Fruit fly (Drosophila melanogaster) whole organism, embryonic: ENCODE data around the gene CG32706.

Experiments used
- CG11085 ChIP-seq: fragments of 200-800 bp; sonication (Bioruptor generic); IDR thresholded peaks from 2 replicates; pipeline ENCODE4 v1.3.6; 2022; ENCODE audit warnings: missing biosample characterization, missing genetic modification characterization
- CG11456 ChIP-seq: fragments of 200-800 bp; sonication (Bioruptor generic); IDR thresholded peaks from 3 replicates; pipeline ENCODE4 v1.3.6; 2022; ENCODE audit warnings: missing biosample characterization, missing genetic modification characterization
- CG11695 ChIP-seq: fragments of 200-800 bp; sonication (Bioruptor generic); IDR thresholded peaks from 3 replicates; pipeline ENCODE4 v1.3.6; 2022; ENCODE audit warnings: missing biosample characterization, missing genetic modification characterization
- CG18619 ChIP-seq: fragments of 200-800 bp; sonication (Bioruptor generic); optimal IDR thresholded peaks from 3 replicates; lab custom pipeline; 2017; ENCODE audit warnings: missing biosample characterization, mild to moderate bottlenecking, missing genetic modification characterization
- CG2129 ChIP-seq: fragments of 200-800 bp; sonication (Bioruptor generic); IDR thresholded peaks from 2 replicates; pipeline ENCODE4 v1.3.6; 2022; ENCODE audit warnings: missing biosample characterization, missing genetic modification characterization; ENCODE audit not compliant: partially characterized antibody
- CG2202 ChIP-seq: fragments of 200-800 bp; sonication (Bioruptor generic); optimal IDR thresholded peaks from 2 replicates; lab custom pipeline; 2018; ENCODE audit warnings: missing biosample characterization, mild to moderate bottlenecking, missing genetic modification characterization
- CG31365 ChIP-seq: fragments of 200-800 bp; sonication (Bioruptor generic); optimal IDR thresholded peaks from 2 replicates; lab custom pipeline; 2018; ENCODE audit warnings: missing biosample characterization, mild to moderate bottlenecking, missing genetic modification characterization
- CG31388 ChIP-seq: fragments of 200-800 bp; sonication (Bioruptor generic); optimal IDR thresholded peaks from 2 replicates; lab custom pipeline; 2016; ENCODE audit warnings: missing biosample characterization, missing genetic modification characterization
- CG32767 ChIP-seq: fragments of 200-800 bp; sonication (Bioruptor generic); IDR thresholded peaks from 2 replicates; pipeline ENCODE4 v1.3.6; 2022; ENCODE audit warnings: missing biosample characterization, missing genetic modification characterization
- CG6254 ChIP-seq: fragments of 200-800 bp; sonication (Bioruptor generic); optimal IDR thresholded peaks from 3 replicates; lab custom pipeline; 2017; ENCODE audit warnings: mild to moderate bottlenecking, missing biosample characterization, missing genetic modification reagents, missing genetic modification characterization
- CG6683 ChIP-seq: fragments of 200-800 bp; sonication (Bioruptor generic); optimal IDR thresholded peaks from 2 replicates; lab custom pipeline; 2017; ENCODE audit warnings: missing biosample characterization, mild to moderate bottlenecking, missing genetic modification characterization, missing genetic modification reagents
- CG7786 ChIP-seq: fragments of 200-800 bp; sonication (Bioruptor generic); optimal IDR thresholded peaks from 2 replicates; lab custom pipeline; 2016; ENCODE audit warnings: missing biosample characterization, missing genetic modification characterization
- CG8281 ChIP-seq: fragments of 200-800 bp; sonication (Bioruptor generic); optimal IDR thresholded peaks from 2 replicates; lab custom pipeline; 2018; ENCODE audit warnings: missing biosample characterization, mild to moderate bottlenecking, missing genetic modification characterization, moderate library complexity
- CTCF ChIP-seq: fragments of 200-800 bp; sonication (Bioruptor generic); optimal IDR thresholded peaks from 2 replicates; lab custom pipeline; 2017; ENCODE audit warnings: missing biosample characterization, mild to moderate bottlenecking, missing genetic modification characterization, moderate library complexity
- CoRest ChIP-seq: fragments of 200-800 bp; sonication (Bioruptor generic); optimal IDR thresholded peaks from 3 replicates; lab custom pipeline; 2018; ENCODE audit warnings: missing biosample characterization, mild to moderate bottlenecking, missing genetic modification characterization, moderate library complexity
- CrebB ChIP-seq: fragments of 200-800 bp; sonication (Bioruptor generic); optimal IDR thresholded peaks from 3 replicates; lab custom pipeline; 2018; ENCODE audit warnings: missing biosample characterization, mild to moderate bottlenecking, missing genetic modification characterization
- E2f1 ChIP-seq: fragments of 200-800 bp; sonication (Bioruptor generic); IDR thresholded peaks from 2 replicates; pipeline ENCODE4 v1.3.6; 2022; ENCODE audit warnings: missing biosample characterization, missing genetic modification characterization
- Lpt ChIP-seq: fragments of >200 bp; optimal IDR thresholded peaks from 2 replicates; lab custom pipeline; 2018; ENCODE audit warnings: missing biosample characterization, missing genetic modification characterization
- MTF-1 ChIP-seq: fragments of 200-800 bp; sonication (Bioruptor generic); optimal IDR thresholded peaks from 2 replicates; lab custom pipeline; 2018; ENCODE audit warnings: missing biosample characterization, mild to moderate bottlenecking, missing genetic modification characterization, borderline replicate concordance
- Mad ChIP-seq: fragments of 200-800 bp; sonication (Bioruptor generic); optimal IDR thresholded peaks from 2 replicates; lab custom pipeline; 2016; ENCODE audit warnings: missing biosample characterization, missing genetic modification characterization
- NfI ChIP-seq: fragments of 200-800 bp; sonication (Bioruptor generic); optimal IDR thresholded peaks from 3 replicates; lab custom pipeline; 2018; ENCODE audit warnings: missing biosample characterization, mild to moderate bottlenecking, missing genetic modification characterization, moderate library complexity
- Sin3A ChIP-seq: fragments of >200 bp; optimal IDR thresholded peaks from 2 replicates; lab custom pipeline; 2018
- Ssrp ChIP-seq: fragments of 200-800 bp; sonication (Bioruptor generic); optimal IDR thresholded peaks from 2 replicates; lab custom pipeline; 2018; ENCODE audit warnings: missing biosample characterization, mild to moderate bottlenecking, missing genetic modification characterization, moderate library complexity
- Stat92E ChIP-seq, 3 experiments: fragments of >200 bp in 2 of 3; fragments of 200-800 bp in 1 of 3; sonication (Bioruptor generic) in 1 of 3; optimal IDR thresholded peaks; 2 replicates each; lab custom pipeline; 2017 to 2019; ENCODE audit warnings: missing biosample characterization in 3 of 3, missing genetic modification characterization in 3 of 3, mild to moderate bottlenecking in 1 of 3, moderate library complexity in 1 of 3
- abd-A ChIP-seq: fragments of 200-800 bp; sonication (Bioruptor generic); optimal IDR thresholded peaks from 3 replicates; lab custom pipeline; 2019; ENCODE audit warnings: missing biosample characterization, mild to moderate bottlenecking, missing genetic modification characterization, moderate library complexity
- amos ChIP-seq: fragments of 200-800 bp; sonication (Bioruptor generic); IDR thresholded peaks from 2 replicates; pipeline ENCODE4 v1.3.6; 2022; ENCODE audit warnings: missing biosample characterization, missing genetic modification characterization; ENCODE audit not compliant: partially characterized antibody
- ase ChIP-seq: fragments of 200-800 bp; sonication (Bioruptor generic); IDR thresholded peaks from 3 replicates; pipeline ENCODE4 v1.3.6; 2022; ENCODE audit warnings: missing biosample characterization, missing genetic modification characterization
- crc ChIP-seq: fragments of 200-800 bp; sonication (Bioruptor generic); optimal IDR thresholded peaks from 2 replicates; lab custom pipeline; 2016; ENCODE audit warnings: missing biosample characterization, missing genetic modification characterization
- dpn ChIP-seq, 2 experiments: fragments of 200-800 bp; sonication (Bioruptor generic); optimal IDR thresholded peaks; 3 replicates each; lab custom pipeline; 2016; ENCODE audit warnings: missing biosample characterization in 2 of 2, missing genetic modification characterization in 2 of 2
- emc ChIP-seq: fragments of 200-800 bp; sonication (Bioruptor generic); optimal IDR thresholded peaks from 2 replicates; lab custom pipeline; 2016; ENCODE audit warnings: missing biosample characterization, missing genetic modification characterization
- exex ChIP-seq: fragments of 200-800 bp; sonication (Bioruptor generic); optimal IDR thresholded peaks from 4 replicates; lab custom pipeline; 2018; ENCODE audit warnings: missing biosample characterization, mild to moderate bottlenecking, missing genetic modification characterization, moderate library complexity
- fd96Cb ChIP-seq: fragments of 200-800 bp; sonication (Bioruptor generic); optimal IDR thresholded peaks from 2 replicates; lab custom pipeline; 2018; ENCODE audit warnings: missing biosample characterization, mild to moderate bottlenecking, missing genetic modification characterization, moderate library complexity
- grn ChIP-seq: fragments of 200-800 bp; sonication (Bioruptor generic); optimal IDR thresholded peaks from 3 replicates; lab custom pipeline; 2017; ENCODE audit warnings: missing biosample characterization, missing genetic modification characterization
- gsb ChIP-seq: fragments of 200-800 bp; sonication (Bioruptor generic); IDR thresholded peaks from 2 replicates; pipeline ENCODE4 v1.3.6; 2022; ENCODE audit warnings: missing biosample characterization, missing genetic modification characterization
- klu ChIP-seq: fragments of 200-800 bp; sonication (Bioruptor generic); IDR thresholded peaks from 2 replicates; pipeline ENCODE4 v1.3.6; 2022; ENCODE audit warnings: missing biosample characterization, missing genetic modification characterization
- odd ChIP-seq: fragments of 200-800 bp; sonication (Bioruptor generic); optimal IDR thresholded peaks from 2 replicates; lab custom pipeline; 2017; ENCODE audit warnings: missing biosample characterization, mild to moderate bottlenecking, missing genetic modification characterization
- pb ChIP-seq: fragments of 200-800 bp; sonication (Bioruptor generic); optimal IDR thresholded peaks from 3 replicates; lab custom pipeline; 2016; ENCODE audit warnings: missing biosample characterization, missing genetic modification characterization
- pho ChIP-seq: fragments of 200-800 bp; sonication (Bioruptor generic); optimal IDR thresholded peaks from 2 replicates; lab custom pipeline; 2016; ENCODE audit warnings: missing biosample characterization, missing genetic modification characterization
- pum ChIP-seq: fragments of 200-800 bp; sonication (Bioruptor generic); optimal IDR thresholded peaks from 2 replicates; lab custom pipeline; 2016; ENCODE audit warnings: missing biosample characterization, missing genetic modification characterization
- ro ChIP-seq: fragments of 200-800 bp; sonication (Bioruptor generic); IDR thresholded peaks from 2 replicates; pipeline ENCODE4 v1.3.6; 2022; ENCODE audit warnings: missing biosample characterization, missing genetic modification characterization
- row ChIP-seq: fragments of 200-800 bp; sonication (Bioruptor generic); IDR thresholded peaks from 3 replicates; pipeline ENCODE4 v1.3.6; 2022; ENCODE audit warnings: missing biosample characterization, missing genetic modification characterization
- sens-2 ChIP-seq: fragments of 200-800 bp; sonication (Bioruptor generic); IDR thresholded peaks from 2 replicates; pipeline ENCODE4 v1.3.6; 2022; ENCODE audit warnings: missing biosample characterization, missing genetic modification characterization
- sim ChIP-seq: fragments of 200-800 bp; sonication (Bioruptor generic); IDR thresholded peaks from 2 replicates; pipeline ENCODE4 v1.3.6; 2022; ENCODE audit warnings: missing biosample characterization, missing genetic modification characterization
- sisA ChIP-seq: fragments of 200-800 bp; sonication (Bioruptor generic); IDR thresholded peaks from 2 replicates; pipeline ENCODE4 v1.3.6; 2022; ENCODE audit warnings: missing biosample characterization, missing genetic modification characterization
- slou ChIP-seq: fragments of 200-800 bp; sonication (Bioruptor generic); optimal IDR thresholded peaks from 3 replicates; lab custom pipeline; 2016; ENCODE audit warnings: missing biosample characterization, missing genetic modification characterization
- sug ChIP-seq: fragments of 200-800 bp; optimal IDR thresholded peaks from 2 replicates; lab custom pipeline; 2019; ENCODE audit warnings: missing biosample characterization, mild to moderate bottlenecking, missing genetic modification characterization, moderate library complexity
- tap ChIP-seq: fragments of 200-800 bp; optimal IDR thresholded peaks from 3 replicates; lab custom pipeline; 2019; ENCODE audit warnings: missing biosample characterization, mild to moderate bottlenecking, missing genetic modification characterization, moderate library complexity
- zen2 ChIP-seq: fragments of 200-800 bp; sonication (Bioruptor generic); IDR thresholded peaks from 3 replicates; pipeline ENCODE4 v1.3.6; 2022; ENCODE audit warnings: missing biosample characterization, missing genetic modification characterization; ENCODE audit not compliant: partially characterized antibody
- zf30C ChIP-seq: fragments of 200-800 bp; sonication (Bioruptor generic); optimal IDR thresholded peaks from 3 replicates; lab custom pipeline; 2018; ENCODE audit warnings: missing biosample characterization, mild to moderate bottlenecking, missing genetic modification characterization
- zfh2 ChIP-seq: fragments of 200-800 bp; sonication (Bioruptor generic); optimal IDR thresholded peaks from 2 replicates; lab custom pipeline; 2016; ENCODE audit warnings: missing biosample characterization, missing genetic modification characterization

CG32706 gene

dm6 chrX:9122492-9122891, 35.6 kb downstream of the CG32706 start (continued):
- TF ChIP-seq NfI (GFP tag; lab: Kevin White, UChicago) (no peak), gsb (GFP tag; lab: Robert Waterston, UW) (no peak), sisA (GFP tag; lab: Robert Waterston, UW) (no peak), CG6254 (GFP tag; lab: Kevin White, UChicago) (no peak), MTF-1 (no peak), CoRest (tag; lab: Kevin White, UChicago) (no peak), sim (no peak), CrebB (tag; lab: Kevin White, UChicago) (no peak), sens-2 (GFP tag; lab: Robert Waterston, UW) (no peak), CG7786 (GFP tag; lab: Kevin White, UChicago) (no peak), klu (GFP tag; lab: Robert Waterston, UW) (0 out of 2 replicates have a peak, but pooled peaks have one; percentile 8), CG32767 (GFP tag; lab: Robert Waterston, UW) (no peak), slou (GFP tag; lab: Kevin White, UChicago) (no peak), ro (GFP tag; lab: Robert Waterston, UW) (no peak)

DNA sequence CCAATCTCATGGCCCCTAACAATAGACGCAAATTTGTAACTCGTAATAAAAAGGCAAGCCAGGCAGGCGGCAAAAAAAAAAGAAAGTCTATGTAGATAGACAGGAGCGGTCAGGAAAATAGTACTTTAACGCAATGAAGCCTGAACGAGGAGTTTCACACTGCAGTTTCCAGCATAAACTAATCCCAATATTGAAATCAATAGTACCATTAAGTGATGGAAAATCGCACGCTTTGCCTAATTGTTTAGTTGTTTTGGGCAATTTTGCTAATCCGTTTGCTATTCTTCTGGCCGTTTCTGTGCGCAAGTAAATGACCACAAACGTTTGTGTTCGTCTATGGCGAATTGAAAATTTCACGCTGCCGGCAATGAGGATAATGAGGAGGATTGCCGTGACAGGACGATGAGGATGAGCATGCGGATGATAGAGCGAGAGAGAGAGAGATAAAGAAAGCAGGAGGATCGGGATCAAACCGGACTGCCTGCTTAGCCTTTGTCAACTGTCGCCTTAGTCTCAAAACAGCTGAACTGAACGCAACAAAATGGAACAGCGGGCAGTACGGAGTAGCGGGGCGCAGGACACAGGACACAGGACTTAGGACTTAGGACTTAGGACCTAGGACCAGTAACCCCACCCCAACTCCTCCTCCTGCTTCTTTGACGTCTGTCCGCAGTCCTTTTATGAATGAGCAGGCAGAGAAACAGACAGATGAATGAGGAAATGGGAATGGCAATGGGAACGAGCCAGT, 40.5 kb downstream of the CG32706 start:
- TF ChIP-seq odd (no peak), pb (GFP tag; lab: Kevin White, UChicago) (no peak), tap (tag; lab: Kevin White, UChicago) (no peak), amos (GFP tag; lab: Robert Waterston, UW) (no peak), E2f1 (GFP tag; lab: Robert Waterston, UW) (no peak), CG11456 (GFP tag; lab: Robert Waterston, UW) (no peak), CG31388 (GFP tag; lab: Kevin White, UChicago) (no peak), CG8281 (tag; lab: Kevin White, UChicago) (no peak), zfh2 (GFP tag; lab: Kevin White, UChicago) (no peak), crc (GFP tag; lab: Kevin White, UChicago) (no peak), CG2202 (no peak), row (no peak), CG11695 (GFP tag; lab: Robert Waterston, UW) (0 out of 3 replicates have a peak, but pooled peaks have one; percentile 31), Sin3A (lab: Kevin White, UChicago) (no peak), zf30C (GFP tag; lab: Kevin White, UChicago) (no peak), ase (GFP tag; lab: Robert Waterston, UW) (no peak), exex (tag; lab: Kevin White, UChicago) (no peak), CG18619 (GFP tag; lab: Kevin White, UChicago) (no peak), CTCF (no peak), sug (tag; lab: Kevin White, UChicago) (no peak), Stat92E (GFP tag; optimal IDR thresholded peaks at IDR 0.05; lab: Kevin White, UChicago) (no peak), emc (GFP tag; lab: Kevin White, UChicago) (no peak), pum (GFP tag; lab: Kevin White, UChicago) (no peak), pho (GFP tag; lab: Kevin White, UChicago) (no peak), abd-A (tag; lab: Kevin White, UChicago) (no peak), CG31365 (tag; lab: Kevin White, UChicago) (no peak), Lpt (GFP tag; lab: Kevin White, UChicago) (no peak), zen2 (no peak), CG11085 (GFP tag; lab: Robert Waterston, UW) (no peak), CG2129 (GFP tag; lab: Robert Waterston, UW) (no peak), CG6683 (no peak), dpn (GFP tag; optimal IDR thresholded peaks at IDR 0.05; lab: Kevin White, UChicago) (peak in 1 of 2 experiments; percentile 19), fd96Cb (tag; lab: Kevin White, UChicago) (peak; percentile 16), Ssrp (tag; lab: Kevin White, UChicago) (peak; percentile 36), grn (GFP tag; lab: Kevin White, UChicago) (no peak), Mad (GFP tag; lab: Kevin White, UChicago) (no peak)
